Fruit fly (Drosophila melanogaster): Measurements from ENCODE around the gene CG33253.

Gene CG33253

DNA sequence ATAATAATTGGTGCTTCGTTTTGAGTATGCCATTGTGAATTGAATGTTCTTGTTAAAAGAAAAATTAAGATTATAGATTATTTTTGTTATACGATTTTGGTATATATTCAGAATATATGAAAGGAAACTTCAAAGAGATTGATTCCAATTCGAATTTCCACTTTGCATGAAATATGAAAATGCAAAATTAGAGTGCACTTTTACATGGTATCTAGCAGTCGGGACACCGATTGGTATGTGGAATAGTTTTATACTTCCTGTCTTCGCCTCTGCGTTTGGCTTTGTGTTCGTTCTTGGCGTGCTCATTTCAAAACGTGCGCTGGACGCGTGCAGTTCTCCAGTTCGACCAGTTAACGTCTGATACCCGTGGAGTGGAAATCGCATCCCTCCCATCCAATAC lies at the start of gene CG33253:
Gene CG33253, plus strand, starts transcription at position 301 of the 400 bp plus-strand sequence.
- TF ChIP-seq CG17801 (GFP tag; optimal IDR thresholded peaks at IDR 0.05; ENCODE audit: partially characterized antibody): no peak

DNA sequence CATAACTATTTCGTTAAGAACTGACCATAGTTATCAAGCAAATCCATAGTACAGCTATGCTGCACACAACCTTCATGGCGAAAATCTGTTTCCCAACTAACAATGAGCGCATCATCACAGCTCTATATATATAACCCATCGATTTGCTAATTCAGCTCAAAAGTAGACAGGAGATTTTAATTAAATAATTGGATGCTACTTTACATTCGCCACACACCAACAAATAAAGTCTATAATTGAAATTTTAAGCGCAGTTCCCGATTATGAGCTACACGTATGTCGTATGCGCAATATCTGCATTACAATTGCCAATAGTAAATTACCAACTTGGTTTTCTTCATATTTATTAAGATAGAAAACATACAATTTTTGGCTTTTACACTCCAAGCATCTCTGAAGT lies 47.5 kb upstream of the CG33253 start, which contains the start of gene Obp18a:
Gene Obp18a, minus strand, starts transcription at position 101 of the 400 bp plus-strand sequence.
- no peak for TF ChIP-seq CG17801 (GFP tag; optimal IDR thresholded peaks at IDR 0.05; ENCODE audit: partially characterized antibody)

DNA sequence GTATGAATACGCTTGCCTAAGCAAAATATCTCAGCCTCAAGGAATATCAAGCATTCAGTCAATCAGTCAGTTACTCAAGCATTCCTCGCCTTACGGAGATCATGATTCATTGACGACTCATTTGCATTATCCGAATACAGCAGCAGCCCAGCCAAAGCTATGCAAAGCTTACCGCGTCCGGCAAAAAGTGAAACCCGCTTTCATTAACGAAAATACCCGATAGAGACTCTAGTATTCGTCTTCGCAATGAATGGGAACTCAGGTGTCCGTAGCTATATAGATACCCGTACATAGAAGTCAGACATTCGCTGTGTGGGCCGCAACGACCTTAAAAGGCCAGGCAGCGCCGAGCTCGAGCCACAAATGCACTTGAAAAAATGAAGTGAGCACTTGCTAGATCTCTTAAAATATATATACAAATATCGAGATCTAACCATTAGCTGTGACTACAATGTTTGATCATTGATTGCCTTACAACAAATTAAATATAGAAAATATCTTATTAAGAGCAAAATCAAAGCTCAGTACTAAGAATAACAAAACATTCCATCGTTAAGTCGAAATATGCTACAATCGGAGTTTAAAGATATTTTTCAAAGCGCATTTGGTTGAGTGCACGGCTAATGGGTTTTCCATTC lies 38.3 kb upstream of the CG33253 start:
- TF ChIP-seq CG17801 (GFP tag; optimal IDR thresholded peaks at IDR 0.05; ENCODE audit: partially characterized antibody): no peak

DNA sequence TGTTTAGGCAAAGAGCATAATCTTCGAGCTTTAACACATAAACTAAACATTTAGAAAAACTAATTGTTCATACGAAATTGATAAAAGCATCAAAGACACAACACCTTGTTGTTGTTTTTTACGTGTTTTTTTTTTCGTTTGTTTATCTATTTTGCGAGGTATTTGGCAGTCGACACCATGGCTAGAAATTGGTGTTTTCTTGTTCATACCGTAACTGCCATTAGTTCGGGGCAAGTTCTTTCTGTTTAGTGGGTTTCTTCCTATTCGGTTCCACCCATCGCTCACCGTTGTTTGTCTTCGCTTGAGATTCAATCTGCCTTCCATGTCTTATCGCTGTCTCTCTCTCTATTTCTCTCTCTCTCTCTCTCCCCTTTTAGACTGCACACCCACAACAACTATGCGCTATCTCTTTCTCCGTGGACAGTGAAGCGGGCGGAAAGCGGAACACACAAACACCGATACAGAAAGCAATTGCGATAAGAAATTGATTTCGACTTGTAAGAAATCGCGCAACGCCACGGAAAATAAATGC lies 36.7 kb upstream of the CG33253 start:
- no peak for TF ChIP-seq CG17801 (GFP tag; optimal IDR thresholded peaks at IDR 0.05; ENCODE audit: partially characterized antibody)

DNA sequence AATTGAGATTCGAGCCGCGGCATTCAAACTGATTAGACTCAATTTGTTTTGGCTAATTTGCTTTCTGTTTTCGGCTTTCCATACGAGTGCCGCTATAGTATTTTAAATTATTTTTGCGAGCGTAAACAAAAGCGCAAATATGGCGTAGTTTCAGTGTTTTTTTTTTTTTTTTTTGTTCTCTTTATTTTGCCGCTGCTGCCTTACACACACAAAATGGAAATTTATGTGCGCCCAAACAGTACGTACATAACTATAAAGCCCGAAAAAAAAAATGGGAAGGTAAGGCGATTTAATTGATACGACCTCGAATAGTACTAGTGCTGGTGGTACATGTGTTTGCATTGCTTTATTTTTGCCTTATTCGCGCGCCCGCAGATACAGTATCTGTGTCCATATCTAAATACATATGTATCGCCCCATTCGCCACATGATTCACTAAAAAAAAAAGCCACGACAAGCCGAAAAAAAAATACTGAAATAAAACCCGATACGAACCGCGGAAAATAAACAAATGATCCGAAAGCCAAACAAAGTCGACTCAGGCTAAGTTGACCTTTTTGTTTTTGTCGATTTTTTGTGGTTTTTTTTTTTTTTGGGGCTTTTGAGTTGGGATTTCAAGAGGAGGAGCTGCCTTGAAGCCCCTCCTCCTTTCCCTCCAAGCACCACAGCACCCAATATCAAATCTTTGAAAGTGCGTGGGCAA lies 35.1 kb upstream of the CG33253 start:
- peak; percentile 68 for TF ChIP-seq CG17801 (GFP tag; optimal IDR thresholded peaks at IDR 0.05; ENCODE audit: partially characterized antibody)

DNA sequence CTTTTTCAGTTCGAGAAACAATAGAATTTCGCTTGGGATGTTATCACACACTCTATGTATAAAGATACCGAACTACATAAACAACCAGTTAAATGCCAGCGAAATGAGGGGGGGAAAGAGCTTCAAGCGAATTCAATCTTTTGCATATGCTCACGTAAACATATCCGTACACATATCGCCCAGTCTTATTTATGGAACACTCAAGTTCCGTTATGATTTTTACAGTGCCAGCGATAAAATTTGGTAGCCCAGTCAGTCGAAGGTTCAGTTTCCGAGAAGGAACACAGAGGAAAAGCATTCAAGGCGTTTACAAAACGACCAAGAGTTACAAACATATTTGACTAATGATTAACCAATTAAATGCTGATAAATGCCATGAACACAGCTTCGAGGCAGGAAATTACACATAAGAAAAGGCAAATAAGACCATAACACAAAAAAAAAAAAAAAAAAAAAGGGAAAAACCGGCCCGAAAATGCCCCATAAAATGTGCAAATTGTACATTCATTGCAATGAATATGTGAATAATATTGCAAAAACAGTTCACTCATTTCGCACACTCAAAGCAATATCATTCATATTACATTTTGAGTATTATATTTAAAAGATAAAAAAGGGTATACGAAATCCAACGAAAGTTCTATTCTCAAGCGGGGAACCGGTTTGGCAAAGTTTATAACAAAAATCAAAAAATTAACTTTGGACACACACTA lies 34.3 kb upstream of the CG33253 start:
- TF ChIP-seq CG17801 (GFP tag; optimal IDR thresholded peaks at IDR 0.05; ENCODE audit: partially characterized antibody): no peak

DNA sequence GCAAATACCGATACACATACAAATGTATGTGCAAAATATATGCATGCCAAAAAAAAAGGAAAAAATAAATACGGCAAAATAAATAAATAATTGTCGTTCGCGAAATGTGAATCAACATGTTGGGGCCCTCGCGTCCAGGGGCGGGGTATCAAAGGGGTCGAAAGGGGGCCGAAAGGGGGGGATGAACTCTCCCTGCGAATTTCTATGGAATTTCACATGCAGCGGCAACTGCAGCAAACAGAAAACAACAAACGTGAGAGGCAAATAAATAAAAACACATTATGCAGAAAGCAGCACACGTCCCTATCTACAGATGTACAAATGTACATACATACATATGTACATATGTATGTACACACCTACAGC lies 33.7 kb upstream of the CG33253 start:
- TF ChIP-seq CG17801 (GFP tag; optimal IDR thresholded peaks at IDR 0.05; ENCODE audit: partially characterized antibody): no peak

DNA sequence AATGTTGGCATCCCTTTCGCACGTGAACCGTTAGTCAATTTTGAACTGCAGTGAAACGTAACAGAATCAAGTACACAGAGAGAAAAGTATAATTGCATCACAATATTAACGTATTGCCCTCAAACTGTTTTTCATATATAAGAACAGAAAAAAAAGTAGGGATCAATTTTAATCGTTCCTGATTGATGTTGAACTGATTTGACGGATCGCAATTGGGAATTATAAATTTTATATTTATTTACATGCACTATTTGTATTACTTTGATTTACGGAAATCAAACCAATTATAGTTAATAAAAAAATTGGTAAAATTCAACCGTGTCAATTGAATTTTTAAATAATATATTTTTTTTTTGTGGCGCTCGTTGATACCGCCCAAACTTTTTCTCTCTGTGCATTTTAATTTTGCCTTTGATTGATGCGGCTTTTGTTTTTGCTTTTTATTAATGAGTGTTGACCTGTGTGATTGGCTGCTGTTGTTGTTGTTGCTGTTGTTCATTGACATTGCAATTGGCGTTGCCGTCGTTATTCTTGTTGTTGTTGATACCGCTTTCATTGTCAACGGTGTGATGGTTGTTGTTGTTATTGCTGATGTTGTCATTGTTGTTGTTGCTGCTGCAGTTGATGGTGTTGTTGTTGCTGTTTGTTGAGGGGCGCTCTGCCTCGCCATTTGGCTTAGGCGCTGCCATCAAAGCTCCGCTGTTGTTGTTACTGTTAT lies 30.5 kb upstream of the CG33253 start:
- TF ChIP-seq CG17801 (GFP tag; optimal IDR thresholded peaks at IDR 0.05; ENCODE audit: partially characterized antibody): peak; percentile 65

DNA sequence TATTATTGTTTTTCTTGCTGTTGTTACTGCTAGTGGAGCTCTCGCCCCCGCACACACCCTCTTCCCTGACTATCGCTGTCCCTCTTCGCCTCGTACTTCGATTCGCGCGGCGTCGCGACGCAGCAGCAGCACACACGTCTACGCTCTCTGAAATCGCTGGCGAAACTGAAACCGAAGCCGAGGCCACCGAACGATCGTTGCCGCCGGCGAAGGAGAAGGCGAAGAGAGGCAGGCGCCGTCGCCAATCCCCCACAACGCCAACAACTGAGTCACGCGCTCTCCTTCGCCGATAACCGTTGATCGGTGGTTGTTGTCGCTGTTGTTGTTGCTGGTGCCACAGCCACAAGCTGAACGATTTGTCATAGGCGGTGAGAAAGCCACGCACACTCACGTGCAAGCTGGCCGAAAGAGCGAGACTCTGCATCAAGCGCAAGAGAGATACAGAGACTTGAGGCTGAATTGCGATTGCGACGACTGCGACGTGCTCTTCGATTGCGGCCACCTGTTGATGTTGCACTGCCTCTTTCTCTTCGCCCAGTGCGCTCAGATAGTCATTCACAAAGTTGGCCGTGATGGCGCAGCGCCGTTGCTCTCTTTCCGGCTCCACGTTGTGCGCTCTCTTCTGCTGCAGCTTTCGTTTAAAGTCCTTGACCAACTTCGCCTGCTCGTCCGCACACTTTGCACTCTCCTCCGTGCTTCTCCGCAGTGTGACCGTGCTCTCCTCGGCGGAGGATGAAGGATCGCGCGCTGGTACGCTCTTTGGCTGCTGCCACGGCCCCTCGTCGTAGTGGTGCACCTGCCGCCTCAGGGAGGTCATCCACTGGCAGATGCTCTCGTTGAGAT lies 29.7 kb upstream of the CG33253 start:
- peak; percentile 24 for TF ChIP-seq CG17801 (GFP tag; optimal IDR thresholded peaks at IDR 0.05; ENCODE audit: partially characterized antibody)

DNA sequence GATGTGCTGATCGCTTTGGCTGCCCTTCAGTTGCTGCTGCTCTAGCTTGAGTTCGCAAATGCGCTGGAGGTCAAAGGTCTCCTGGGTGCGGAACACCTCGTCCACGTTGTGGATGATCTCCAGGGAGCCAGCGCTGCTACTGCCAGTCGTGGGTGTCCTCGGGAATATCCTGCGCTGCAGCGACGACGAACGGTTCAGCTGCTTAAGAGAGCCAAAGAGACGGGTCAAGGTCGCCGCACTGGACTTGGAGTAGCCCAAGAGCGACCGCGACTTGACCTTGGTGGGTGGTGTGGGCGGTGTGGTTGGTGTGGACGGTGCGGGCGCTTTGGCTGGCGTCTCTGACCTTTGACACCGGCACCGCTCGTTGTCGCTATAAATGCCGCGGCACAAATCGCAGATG lies 29.0 kb upstream of the CG33253 start:
- TF ChIP-seq CG17801 (GFP tag; optimal IDR thresholded peaks at IDR 0.05; ENCODE audit: partially characterized antibody): no peak

DNA sequence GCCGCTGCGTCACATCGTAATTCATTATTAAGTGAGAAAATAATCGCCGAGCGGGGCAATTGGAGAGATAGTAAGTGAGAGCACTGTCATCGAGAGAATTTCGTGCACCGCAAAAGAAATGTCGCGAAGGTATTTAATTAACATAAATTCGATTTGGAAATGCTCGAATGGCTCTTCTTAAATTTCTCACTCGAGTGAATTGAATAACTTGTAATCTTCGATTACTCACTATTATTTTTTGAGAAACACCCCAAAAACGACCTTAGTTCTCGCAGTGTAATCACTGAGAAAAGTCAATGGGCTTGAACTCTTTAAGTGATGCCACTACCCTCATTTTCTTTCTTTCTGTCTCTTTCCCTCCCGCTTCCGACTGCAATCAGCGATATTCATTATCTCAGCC lies 28.2 kb upstream of the CG33253 start:
- peak; percentile 85 for TF ChIP-seq CG17801 (GFP tag; optimal IDR thresholded peaks at IDR 0.05; ENCODE audit: partially characterized antibody)

DNA sequence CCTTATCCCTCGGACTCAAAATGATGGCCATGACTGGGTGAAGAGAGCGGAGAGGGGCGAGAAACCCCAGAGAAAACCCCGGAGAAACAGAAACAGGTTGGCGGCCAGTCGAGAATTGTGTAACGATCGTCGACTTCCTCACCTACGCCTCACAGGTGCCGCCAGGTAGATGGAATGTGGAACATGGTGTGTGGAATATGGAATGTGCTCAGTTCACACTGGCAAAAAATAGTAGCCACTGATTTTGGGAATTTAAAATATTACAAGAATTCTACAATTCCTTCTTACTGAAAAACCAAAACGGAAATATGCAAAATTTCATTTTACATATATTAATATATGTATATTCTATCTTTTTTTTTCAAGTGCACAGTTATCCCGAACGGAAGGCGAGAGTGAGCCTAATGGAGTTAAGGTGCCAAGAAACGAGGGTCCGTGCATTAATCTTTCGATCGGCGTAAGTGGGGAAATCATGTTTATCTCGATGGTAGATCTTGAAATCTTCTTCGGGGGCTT lies 27.2 kb upstream of the CG33253 start:
- no peak for TF ChIP-seq CG17801 (GFP tag; optimal IDR thresholded peaks at IDR 0.05; ENCODE audit: partially characterized antibody)

DNA sequence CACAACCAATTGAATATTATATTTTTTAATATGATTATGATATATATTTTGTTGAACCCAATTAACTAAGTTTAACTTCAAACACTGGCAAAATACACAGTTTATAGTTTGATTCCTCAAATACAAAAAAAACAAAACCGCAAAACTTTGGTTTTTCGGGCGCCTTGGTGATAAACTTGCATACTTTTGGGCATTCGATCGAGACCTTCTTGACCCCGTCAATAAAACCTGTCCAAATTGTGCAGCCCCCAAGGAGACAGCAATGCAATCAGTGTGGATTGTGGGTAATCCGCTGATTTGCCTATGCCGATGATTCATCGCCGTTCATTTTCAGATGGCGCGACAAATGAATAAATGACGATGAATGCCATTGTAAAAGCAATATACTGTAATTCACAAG lies 25.8 kb upstream of the CG33253 start:
- TF ChIP-seq CG17801 (GFP tag; optimal IDR thresholded peaks at IDR 0.05; ENCODE audit: partially characterized antibody): no peak

All from ovary, adult (tissue).